Worm (Caenorhabditis elegans): ENCODE measurements around the gene dmsr-7.

ce11 chrV:5408223-5408622 is 3.1 kb downstream of the dmsr-7 start, which contains the start of gene C25A6.1:
- no peak for TF ChIP-seq ztf-29 (GFP tag; IDR thresholded peaks at IDR 0.05)
- TF ChIP-seq flt-1 (GFP tag; IDR thresholded peaks at IDR 0.05) = no peak
- no peak for TF ChIP-seq T22C8.4 (GFP tag; IDR thresholded peaks at IDR 0.05)
- TF ChIP-seq klf-2 (GFP tag; conservative IDR thresholded peaks at IDR 0.05) = no peak
- TF ChIP-seq tab-1 (GFP tag; IDR thresholded peaks at IDR 0.05) = no peak
